Worm (Caenorhabditis elegans): ENCODE results near the gene cblc-1.

- no peak for TF ChIP-seq ceh-13 (GFP tag; optimal IDR thresholded peaks at IDR 0.05)
- TF ChIP-seq scrt-1 (GFP tag; IDR thresholded peaks at IDR 0.05), result no peak
- no peak for TF ChIP-seq hmg-4 (GFP tag; optimal IDR thresholded peaks at IDR 0.05)
- TF ChIP-seq sea-1 (GFP tag; conservative IDR thresholded peaks at IDR 0.05), result no peak
- no peak for TF ChIP-seq pes-1 (GFP tag; IDR thresholded peaks at IDR 0.05)
- TF ChIP-seq tbx-37 (GFP tag; conservative IDR thresholded peaks at IDR 0.05), result no peak
- TF ChIP-seq aly-1 (tag; optimal IDR thresholded peaks at IDR 0.05), result no peak
- no peak for TF ChIP-seq ets-7 (tag; optimal IDR thresholded peaks at IDR 0.05)
- no peak for TF ChIP-seq ama-1 (optimal IDR thresholded peaks at IDR 0.05)
- TF ChIP-seq F13C5.2 (tag; optimal IDR thresholded peaks at IDR 0.05), result no peak
Observed at ce11 chrII:4943849-4944248, 2.9 kb upstream of the cblc-1 start, which contains the start of gene mdt-4.
